Fruit fly (Drosophila melanogaster): ENCODE data around the gene CG42264.
A peak's percentile ranks its signal among the peaks of the same experiment; 100 is the strongest.

CG42264 gene

DNA sequence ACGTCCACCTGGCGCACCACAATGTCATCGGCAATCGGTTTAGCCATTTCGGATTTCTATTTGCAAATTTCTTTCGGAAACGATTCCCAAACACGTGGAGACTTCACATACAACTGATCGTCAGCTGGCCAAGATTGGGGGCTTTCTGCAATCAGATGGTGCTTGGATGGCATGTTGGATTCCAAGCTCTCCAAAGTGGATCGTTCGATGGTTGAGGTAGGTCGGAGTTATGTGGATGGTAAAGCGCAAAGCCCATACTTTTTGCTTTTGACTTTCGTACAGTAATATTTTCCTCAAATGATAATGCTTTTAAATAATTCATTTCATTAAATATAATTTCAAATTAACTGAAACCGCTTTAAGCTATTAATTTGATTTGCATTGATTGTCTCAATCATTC lies 39.3 kb upstream of the CG42264 start, which contains the start of gene AgmNAT:
AgmNAT (minus strand) TSS at position 101 of the 400 bp plus-strand sequence.
- no peak for TF ChIP-seq CG31365 (tag; optimal IDR thresholded peaks at IDR 0.05)
- no peak for TF ChIP-seq slp2 (GFP tag; optimal IDR thresholded peaks at IDR 0.05)
- TF ChIP-seq zen2 (GFP tag; IDR thresholded peaks at IDR 0.05; ENCODE audit: partially characterized antibody), result 0 out of 3 replicates have a peak, but pooled peaks have one; percentile 21
- no peak for TF ChIP-seq NC2α (GFP tag; optimal IDR thresholded peaks at IDR 0.05)
- TF ChIP-seq Chrac-16 (GFP tag; optimal IDR thresholded peaks at IDR 0.05), result no peak
- peak in 1 of 2 experiments; percentile 68 for TF ChIP-seq crp (GFP tag; optimal IDR thresholded peaks at IDR 0.05)
- TF ChIP-seq CG5953 (GFP tag; IDR thresholded peaks at IDR 0.05), result no peak
- no peak for TF ChIP-seq zf30C (GFP tag; optimal IDR thresholded peaks at IDR 0.05)

- TF ChIP-seq wek (GFP tag; optimal IDR thresholded peaks at IDR 0.05) (no peak), zfh1 (GFP tag; IDR thresholded peaks at IDR 0.05) (no peak)
Measured at dm6 chrX:5812877-5813276, 36.4 kb upstream of the CG42264 start, which contains the start of gene CG44329. CG44329 (minus strand) TSS chrX:5812977.

dm6 chrX:5808654-5809053 lies 32.2 kb upstream of the CG42264 start, which contains the start of gene Prosbeta2R1:
Prosbeta2R1 (plus strand) TSS chrX:5808954.
- TF ChIP-seq CG15011 (GFP tag; optimal IDR thresholded peaks at IDR 0.05) (no peak), emc (GFP tag; optimal IDR thresholded peaks at IDR 0.05) (no peak), CG8478 (optimal IDR thresholded peaks at IDR 0.05) (no peak), sd (tag; optimal IDR thresholded peaks at IDR 0.05) (no peak), klu (GFP tag; IDR thresholded peaks at IDR 0.05) (no peak), Rx (GFP tag; IDR thresholded peaks at IDR 0.05) (no peak), Dref (GFP tag; IDR thresholded peaks at IDR 0.05) (no peak), Bgb (GFP tag; IDR thresholded peaks at IDR 0.05; ENCODE audit: partially characterized antibody) (no peak), zfh1 (GFP tag; IDR thresholded peaks at IDR 0.05) (no peak), Dfd (GFP tag; optimal IDR thresholded peaks at IDR 0.05) (no peak), gem (tag; optimal IDR thresholded peaks at IDR 0.05) (no peak), gfzf (GFP tag; optimal IDR thresholded peaks at IDR 0.05) (no peak), vfl (GFP tag; optimal IDR thresholded peaks at IDR 0.05) (no peak), bsh (GFP tag; optimal IDR thresholded peaks at IDR 0.05) (no peak), BEAF-32 (GFP tag; optimal IDR thresholded peaks at IDR 0.05) (no peak), Dek (tag; optimal IDR thresholded peaks at IDR 0.05) (no peak), sens (GFP tag) (no peak), Awh (GFP tag; IDR thresholded peaks at IDR 0.05) (no peak), CG9797 (GFP tag; optimal IDR thresholded peaks at IDR 0.05) (no peak), CG12071 (GFP tag; optimal IDR thresholded peaks at IDR 0.05) (no peak)

- TF ChIP-seq CG4404 (GFP tag; IDR thresholded peaks at IDR 0.05), result no peak
- TF ChIP-seq HLH54F (GFP tag; optimal IDR thresholded peaks at IDR 0.05), result no peak
- no peak for TF ChIP-seq Hand (GFP tag; optimal IDR thresholded peaks at IDR 0.05)
- no peak for TF ChIP-seq ac (GFP tag; optimal IDR thresholded peaks at IDR 0.05)
- TF ChIP-seq vfl (GFP tag; optimal IDR thresholded peaks at IDR 0.05), result no peak
- no peak for TF ChIP-seq Oli (tag; optimal IDR thresholded peaks at IDR 0.05)
- TF ChIP-seq Dip3 (GFP tag; optimal IDR thresholded peaks at IDR 0.05), result no peak
- TF ChIP-seq CG3995 (GFP tag; optimal IDR thresholded peaks at IDR 0.05), result no peak
Measured at dm6 chrX:5804377-5804776, 27.9 kb upstream of the CG42264 start, which contains the start of gene Cpr5C. Cpr5C (plus strand) TSS chrX:5804677.
